Worm (Caenorhabditis elegans) whole organism, young adult: Measurements from ENCODE around the gene B0507.1.

Experiments used
- B0019.2 ChIP-seq: fragments of 200-800 bp; sonication (Bioruptor generic); conservative IDR thresholded peaks from 2 replicates; pipeline ENCODE4 v1.3.6; 2022; ENCODE audit warnings: missing genetic modification reagents, missing genetic modification characterization, missing compliant biosample characterization
- C06A6.2 ChIP-seq: fragments of 200-800 bp; sonication (Bioruptor generic); conservative IDR thresholded peaks from 2 replicates; pipeline ENCODE4 v1.3.6; 2022; ENCODE audit warnings: missing genetic modification characterization, missing compliant biosample characterization
- D2030.7 ChIP-seq: fragments of 200-800 bp; sonication (Bioruptor generic); IDR thresholded peaks from 2 replicates; pipeline ENCODE4 v1.3.6; 2022; ENCODE audit warnings: missing genetic modification reagents, missing genetic modification characterization, missing compliant biosample characterization
- F23B12.7 ChIP-seq: sonication (generic microtip); optimal IDR thresholded peaks from 2 replicates; lab custom pipeline; 2017; ENCODE audit warnings: missing genetic modification characterization, mild to moderate bottlenecking, missing compliant biosample characterization, antibody characterized with exemption, moderate library complexity; ENCODE audit not compliant: insufficient read depth
- F33H1.4 ChIP-seq: fragments of 200-800 bp; sonication (Bioruptor generic); IDR thresholded peaks from 2 replicates; pipeline ENCODE4 v1.3.6; 2022; ENCODE audit warnings: missing genetic modification reagents, missing genetic modification characterization, missing compliant biosample characterization
- F49E8.2 ChIP-seq: sonication (generic microtip); optimal IDR thresholded peaks from 3 replicates; lab custom pipeline; 2017; ENCODE audit warnings: missing genetic modification characterization, mild to moderate bottlenecking, missing compliant biosample characterization, antibody characterized with exemption, moderate library complexity; ENCODE audit not compliant: insufficient read depth
- F57C9.4 ChIP-seq: sonication (generic microtip); optimal IDR thresholded peaks from 2 replicates; lab custom pipeline; 2017; ENCODE audit warnings: mild to moderate bottlenecking, missing genetic modification characterization, missing compliant biosample characterization
- ZK185.1 ChIP-seq: sonication (generic microtip); optimal IDR thresholded peaks from 2 replicates; lab custom pipeline; 2016; ENCODE audit warnings: mild to moderate bottlenecking, missing genetic modification characterization, missing compliant biosample characterization; ENCODE audit not compliant: poor library complexity, severe bottlenecking
- athp-1 ChIP-seq: sonication (generic microtip); optimal IDR thresholded peaks from 2 replicates; lab custom pipeline; 2017; ENCODE audit warnings: mild to moderate bottlenecking, missing genetic modification characterization, missing compliant biosample characterization
- attf-3 ChIP-seq: fragments of 200-800 bp; sonication (Bioruptor generic); conservative IDR thresholded peaks from 2 replicates; pipeline ENCODE4 v1.3.6; 2022; ENCODE audit warnings: missing genetic modification reagents, missing genetic modification characterization, missing compliant biosample characterization
- attf-5 ChIP-seq: fragments of 200-800 bp; sonication (Bioruptor generic); optimal IDR thresholded peaks from 2 replicates; lab custom pipeline; 2018; ENCODE audit warnings: mild to moderate bottlenecking, missing genetic modification characterization, missing compliant biosample characterization
- attf-6 ChIP-seq: fragments of 200-800 bp; sonication (Bioruptor generic); IDR thresholded peaks from 2 replicates; pipeline ENCODE4 v1.3.6; 2022; ENCODE audit warnings: missing genetic modification reagents, missing genetic modification characterization, missing compliant biosample characterization
- ccch-3 ChIP-seq: fragments of 200-800 bp; sonication (Bioruptor generic); optimal IDR thresholded peaks from 2 replicates; lab custom pipeline; 2018; ENCODE audit warnings: mild to moderate bottlenecking, missing genetic modification characterization, missing compliant biosample characterization
- cebp-1 ChIP-seq, 2 experiments: fragments of 200-800 bp in 1 of 2; sonication (Bioruptor generic) in 1 of 2; sonication (generic microtip) in 1 of 2; IDR thresholded peaks in 1 of 2; optimal IDR thresholded peaks in 1 of 2; 2 replicates each; pipeline versions ENCODE4 v1.3.6 to Lab custom; 2017 to 2022; ENCODE audit warnings: missing compliant biosample characterization in 2 of 2, missing genetic modification characterization in 2 of 2, mild to moderate bottlenecking in 1 of 2, missing genetic modification reagents in 1 of 2, moderate library complexity in 1 of 2
- ceh-40 ChIP-seq: fragments of 200-800 bp; sonication (Bioruptor generic); IDR thresholded peaks from 2 replicates; pipeline ENCODE4 v1.3.6; 2022; ENCODE audit warnings: missing genetic modification characterization, missing compliant biosample characterization
- dpff-1 ChIP-seq: sonication (generic microtip); optimal IDR thresholded peaks from 2 replicates; lab custom pipeline; 2017; ENCODE audit warnings: mild to moderate bottlenecking, missing genetic modification characterization, missing compliant biosample characterization
- egl-18 ChIP-seq: fragments of 200-800 bp; sonication (Bioruptor generic); IDR thresholded peaks from 2 replicates; pipeline ENCODE4 v1.3.6; 2022; ENCODE audit warnings: missing genetic modification reagents, missing genetic modification characterization, missing compliant biosample characterization
- ets-4 ChIP-seq: fragments of 200-800 bp; sonication (Bioruptor generic); optimal IDR thresholded peaks from 2 replicates; lab custom pipeline; 2018; ENCODE audit warnings: mild to moderate bottlenecking, missing genetic modification characterization, missing compliant biosample characterization
- him-1 ChIP-seq: sonication (generic microtip); optimal IDR thresholded peaks from 2 replicates; lab custom pipeline; 2016; ENCODE audit warnings: missing genotype, missing genetic modification reagents, missing genetic modification characterization, missing compliant biosample characterization
- hlh-12 ChIP-seq: sonication (generic microtip); optimal IDR thresholded peaks from 2 replicates; lab custom pipeline; 2016; ENCODE audit warnings: missing genetic modification characterization, missing compliant biosample characterization
- hmg-20 ChIP-seq: fragments of 200-800 bp; sonication (Bioruptor generic); IDR thresholded peaks from 2 replicates; pipeline ENCODE4 v1.3.6; 2022; ENCODE audit warnings: missing genetic modification reagents, missing genetic modification characterization, missing compliant biosample characterization
- hrde-1 ChIP-seq: sonication (generic microtip); optimal IDR thresholded peaks from 2 replicates; lab custom pipeline; 2016; ENCODE audit warnings: missing genetic modification characterization, mild to moderate bottlenecking, missing compliant biosample characterization, moderate library complexity, missing genotype, missing genetic modification reagents, borderline replicate concordance
- hsf-1 ChIP-seq: fragments of 200-800 bp; sonication (Bioruptor generic); IDR thresholded peaks from 2 replicates; pipeline ENCODE4 v1.3.6; 2022; ENCODE audit warnings: missing genetic modification reagents, missing genetic modification characterization, missing compliant biosample characterization
- madf-3 ChIP-seq: fragments of 200-800 bp; sonication (Bioruptor generic); IDR thresholded peaks from 2 replicates; pipeline ENCODE4 v1.3.6; 2022; ENCODE audit warnings: missing genetic modification reagents, missing genetic modification characterization, missing compliant biosample characterization
- madf-8 ChIP-seq: fragments of 200-800 bp; sonication (Bioruptor generic); conservative IDR thresholded peaks from 2 replicates; pipeline ENCODE4 v1.3.6; 2022; ENCODE audit warnings: missing genetic modification reagents, missing genetic modification characterization, missing compliant biosample characterization
- mes-4 ChIP-seq: sonication (generic microtip); optimal IDR thresholded peaks from 2 replicates; lab custom pipeline; 2016; ENCODE audit warnings: missing genotype, missing genetic modification characterization, missing compliant biosample characterization
- mxl-1 ChIP-seq: sonication (generic microtip); optimal IDR thresholded peaks from 2 replicates; lab custom pipeline; 2016; ENCODE audit warnings: missing genetic modification characterization, missing compliant biosample characterization
- nhr-80 ChIP-seq: sonication (generic microtip); optimal IDR thresholded peaks from 2 replicates; lab custom pipeline; 2016; ENCODE audit warnings: missing genetic modification characterization, missing compliant biosample characterization
- rpc-1 ChIP-seq, 2 experiments: fragments of 150-350 bp in 1 of 2; sonication (generic microtip) in 1 of 2; optimal IDR thresholded peaks; 2 replicates each; lab custom pipeline; 2014 to 2018; ENCODE audit warnings: missing biosample characterization in 1 of 2, missing genetic modification characterization in 1 of 2, missing genetic modification reagents in 1 of 2, missing genotype in 1 of 2
- snpc-3.4 ChIP-seq: sonication (generic microtip); optimal IDR thresholded peaks from 2 replicates; lab custom pipeline; 2017; ENCODE audit warnings: missing genetic modification characterization, mild to moderate bottlenecking, missing compliant biosample characterization, antibody characterized with exemption, moderate library complexity, missing genotype, missing genetic modification reagents
- sptf-2 ChIP-seq: fragments of 200-800 bp; sonication (Bioruptor generic); optimal IDR thresholded peaks from 2 replicates; lab custom pipeline; 2018; ENCODE audit warnings: mild to moderate bottlenecking, missing genetic modification characterization, missing compliant biosample characterization
- ztf-18 ChIP-seq: sonication (generic microtip); optimal IDR thresholded peaks from 2 replicates; lab custom pipeline; 2016; ENCODE audit warnings: missing genotype, mild to moderate bottlenecking, missing genetic modification characterization, missing compliant biosample characterization
- ztf-22 ChIP-seq: fragments of 200-800 bp; sonication (Bioruptor generic); optimal IDR thresholded peaks from 2 replicates; lab custom pipeline; 2018; ENCODE audit warnings: mild to moderate bottlenecking, missing genetic modification characterization, moderate library complexity, missing compliant biosample characterization

The B0507.1 gene

DNA sequence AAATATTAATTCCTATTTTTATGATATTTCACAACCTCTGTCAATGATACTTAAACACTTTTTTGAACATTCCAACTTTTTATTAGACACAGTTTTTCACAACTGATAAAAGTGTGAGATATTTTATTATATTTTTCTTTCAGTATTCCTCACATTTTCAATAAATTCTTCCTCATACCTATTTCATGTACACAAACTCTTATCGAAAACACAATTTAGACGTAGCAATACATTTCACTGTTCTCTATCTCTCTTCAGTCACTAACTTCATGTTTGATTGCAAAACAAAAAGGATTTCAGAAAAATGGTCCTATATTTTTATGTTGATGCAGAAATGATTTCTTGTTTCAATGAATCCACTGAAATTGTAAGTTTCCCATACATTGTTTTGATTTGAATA, 30.5 kb upstream of the B0507.1 start, which contains the start of gene B0507.6:
Gene B0507.6, plus strand, starts transcription at position 301 of the 400 bp plus-strand sequence.
- no peak for TF ChIP-seq egl-18 (GFP tag; lab: Robert Waterston, UW)
- TF ChIP-seq dpff-1 = no peak
- TF ChIP-seq mxl-1 (tag; lab: Kevin White, UChicago) = no peak
- no peak for TF ChIP-seq sptf-2 (GFP tag; lab: Kevin White, UChicago)
- no peak for TF ChIP-seq hlh-12 (tag; lab: Kevin White, UChicago)
- no peak for TF ChIP-seq B0019.2 (GFP tag; lab: Robert Waterston, UW)
- no peak for TF ChIP-seq hmg-20 (GFP tag; lab: Robert Waterston, UW)
- TF ChIP-seq ceh-40 (GFP tag; lab: Robert Waterston, UW) = no peak
- TF ChIP-seq mes-4 = no peak

DNA sequence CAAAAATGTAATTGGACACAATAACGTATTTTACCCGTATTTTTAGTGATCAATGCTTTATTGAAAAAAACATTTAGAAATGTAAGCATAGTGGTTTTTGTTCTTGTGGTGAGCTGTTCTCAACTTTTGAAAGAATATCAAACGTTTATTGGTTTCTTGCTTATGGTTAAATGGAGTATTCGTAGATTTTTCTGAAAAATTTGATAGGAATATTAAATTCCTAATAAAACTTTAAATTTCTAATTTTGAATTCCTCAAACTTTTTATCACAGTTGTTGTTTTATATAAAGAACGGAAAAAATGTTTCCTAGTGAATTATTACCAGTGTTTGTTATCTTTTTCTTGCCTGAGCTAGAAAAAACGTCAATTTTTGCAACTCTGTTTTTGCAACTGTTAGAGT, 23.0 kb upstream of the B0507.1 start, which contains the start of gene B0507.5:
Gene B0507.5, plus strand, starts transcription at position 301 of the 400 bp plus-strand sequence.
- TF ChIP-seq hsf-1 = no peak
- no peak for TF ChIP-seq ccch-3 (GFP tag; lab: Kevin White, UChicago)
- no peak for TF ChIP-seq attf-3 (GFP tag; lab: Robert Waterston, UW)
- TF ChIP-seq madf-3 (GFP tag; lab: Robert Waterston, UW) = no peak
- TF ChIP-seq ztf-22 (GFP tag; lab: Kevin White, UChicago) = no peak
- no peak for TF ChIP-seq hrde-1 (tag; lab: Kevin White, UChicago)
- no peak for TF ChIP-seq madf-8
- TF ChIP-seq C06A6.2 (GFP tag; lab: Robert Waterston, UW) = no peak
- TF ChIP-seq him-1 (tag; lab: Kevin White, UChicago) = no peak
- no peak for TF ChIP-seq F33H1.4 (GFP tag; lab: Robert Waterston, UW)
- no peak for TF ChIP-seq egl-18 (GFP tag; lab: Robert Waterston, UW)
- no peak for TF ChIP-seq F57C9.4 (tag; lab: Kevin White, UChicago)
- TF ChIP-seq athp-1 (tag; lab: Kevin White, UChicago) = no peak
- TF ChIP-seq nhr-80 (tag; lab: Kevin White, UChicago) = no peak

DNA sequence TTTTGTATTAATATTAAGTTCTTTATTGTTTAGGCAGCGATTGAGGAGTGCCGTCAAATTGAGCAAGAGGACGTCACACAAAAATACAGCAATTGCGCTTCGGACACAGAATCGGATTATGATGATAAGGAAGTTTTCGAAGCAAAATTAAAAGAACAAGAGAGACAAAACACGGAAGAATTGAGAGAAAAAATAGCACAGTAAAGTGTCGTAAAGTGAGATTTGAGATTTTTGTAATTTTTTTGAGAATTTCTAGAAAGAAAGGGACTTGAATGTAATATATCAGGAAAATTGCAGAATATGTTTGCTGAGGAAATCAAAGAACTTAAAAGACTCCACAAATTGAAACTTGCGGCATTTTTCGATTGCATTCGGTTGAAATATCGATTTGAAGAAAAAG, 21.7 kb upstream of the B0507.1 start, which contains the start of gene B0507.4:
Gene B0507.4, plus strand, starts transcription at position 301 of the 400 bp plus-strand sequence.
- TF ChIP-seq attf-5 (GFP tag; lab: Kevin White, UChicago) = no peak

DNA sequence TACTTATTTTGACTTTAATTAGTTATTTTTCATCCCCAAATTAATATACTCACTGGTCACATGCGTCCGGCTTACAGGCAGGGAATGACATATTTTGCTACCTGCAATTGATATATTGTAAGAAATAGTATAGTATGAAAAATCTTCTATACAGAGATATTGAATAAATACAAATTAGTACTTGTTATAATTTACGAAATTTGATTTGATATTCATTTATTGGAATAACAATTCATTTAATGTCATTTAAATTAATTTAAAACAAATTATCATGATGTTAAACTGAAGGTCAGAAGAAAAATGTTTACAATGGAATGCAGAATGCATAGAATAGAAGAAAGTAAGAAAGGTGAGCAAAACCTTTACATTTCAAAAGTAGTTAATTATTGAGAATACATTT, 17.8 kb upstream of the B0507.1 start, which contains the start of gene B0507.7:
Gene B0507.7, minus strand, starts transcription at position 101 of the 400 bp plus-strand sequence.
- no peak for TF ChIP-seq snpc-3.4 (tag; lab: Kevin White, UChicago)
- no peak for TF ChIP-seq F49E8.2 (tag; lab: Kevin White, UChicago)
- no peak for TF ChIP-seq attf-6
- no peak for TF ChIP-seq madf-8
- TF ChIP-seq ZK185.1 (tag; lab: Kevin White, UChicago) = no peak
- TF ChIP-seq rpc-1 (optimal IDR thresholded peaks at IDR 0.05; lab: Kevin White, UChicago) = no peak
- TF ChIP-seq rpc-1 (tag; optimal IDR thresholded peaks at IDR 0.05; lab: Kevin White, UChicago) = no peak
- TF ChIP-seq D2030.7 (GFP tag; lab: Robert Waterston, UW) = no peak
- no peak for TF ChIP-seq F23B12.7 (tag; lab: Kevin White, UChicago)
- no peak for TF ChIP-seq sptf-2 (GFP tag; lab: Kevin White, UChicago)

DNA sequence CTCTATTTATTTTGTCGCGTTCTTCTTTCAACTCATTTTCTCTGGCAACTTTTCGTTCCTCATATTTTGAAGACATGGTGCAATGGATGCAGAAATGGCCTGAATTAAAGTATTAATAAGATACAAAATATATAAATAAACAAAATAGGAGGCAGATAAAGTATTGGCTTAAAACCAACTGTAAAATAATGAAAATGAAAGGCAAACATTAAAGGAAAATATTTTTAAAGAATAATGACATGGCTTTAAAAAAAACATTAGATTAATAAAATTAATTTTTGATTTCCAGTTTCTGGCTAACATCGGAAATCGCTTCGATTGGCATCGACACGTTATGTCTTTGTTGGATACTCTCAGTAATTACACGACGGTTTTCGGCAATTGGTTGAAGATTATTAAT, 16.0 kb upstream of the B0507.1 start, which contains the start of gene ddn-1:
Gene ddn-1, minus strand, starts transcription at position 101 of the 400 bp plus-strand sequence.
- TF ChIP-seq cebp-1 (GFP tag; IDR thresholded peaks at IDR 0.05; lab: Robert Waterston, UW) (no peak), cebp-1 (tag; optimal IDR thresholded peaks at IDR 0.05; lab: Kevin White, UChicago) (no peak), ztf-18 (tag; lab: Kevin White, UChicago) (no peak), ets-4 (GFP tag; lab: Kevin White, UChicago) (no peak)
